Worm (Caenorhabditis elegans) whole organism, young adult: ENCODE results near the gene ncl-1.

ENCODE experiments used
- B0261.1 ChIP-seq: sonication (generic microtip); optimal IDR thresholded peaks from 2 replicates; lab custom pipeline; 2016; ENCODE audit warnings: mild to moderate bottlenecking, missing genetic modification characterization, moderate library complexity, missing compliant biosample characterization
- F52B5.7 ChIP-seq: sonication (generic microtip); optimal IDR thresholded peaks from 2 replicates; lab custom pipeline; 2016; ENCODE audit warnings: mild to moderate bottlenecking, missing genetic modification characterization, missing compliant biosample characterization
- F57C9.4 ChIP-seq: sonication (generic microtip); optimal IDR thresholded peaks from 2 replicates; lab custom pipeline; 2017; ENCODE audit warnings: mild to moderate bottlenecking, missing genetic modification characterization, missing compliant biosample characterization
- K11D2.4 ChIP-seq: fragments of 200-800 bp; sonication (Bioruptor generic); IDR thresholded peaks from 2 replicates; pipeline ENCODE4 v1.3.6; 2022; ENCODE audit warnings: missing genetic modification reagents, missing genetic modification characterization, missing compliant biosample characterization
- K12H6.12 ChIP-seq: fragments of 200-800 bp; sonication (Bioruptor generic); optimal IDR thresholded peaks from 2 replicates; lab custom pipeline; 2018; ENCODE audit warnings: mild to moderate bottlenecking, missing genetic modification characterization, missing compliant biosample characterization
- Y53G8AR.9 ChIP-seq: fragments of 200-800 bp; sonication (Bioruptor generic); conservative IDR thresholded peaks from 2 replicates; pipeline ENCODE4 v1.3.6; 2022; ENCODE audit warnings: missing genetic modification reagents, missing genetic modification characterization, missing compliant biosample characterization
- ZK185.1 ChIP-seq: sonication (generic microtip); optimal IDR thresholded peaks from 2 replicates; lab custom pipeline; 2016; ENCODE audit warnings: mild to moderate bottlenecking, missing genetic modification characterization, missing compliant biosample characterization; ENCODE audit not compliant: poor library complexity, severe bottlenecking
- attf-3 ChIP-seq: fragments of 200-800 bp; sonication (Bioruptor generic); conservative IDR thresholded peaks from 2 replicates; pipeline ENCODE4 v1.3.6; 2022; ENCODE audit warnings: missing genetic modification reagents, missing genetic modification characterization, missing compliant biosample characterization
- attf-5 ChIP-seq: fragments of 200-800 bp; sonication (Bioruptor generic); optimal IDR thresholded peaks from 2 replicates; lab custom pipeline; 2018; ENCODE audit warnings: mild to moderate bottlenecking, missing genetic modification characterization, missing compliant biosample characterization
- bed-1 ChIP-seq: fragments of 200-800 bp; sonication (Bioruptor generic); IDR thresholded peaks from 2 replicates; pipeline ENCODE4 v1.3.6; 2022; ENCODE audit warnings: missing genetic modification reagents, missing genetic modification characterization, missing compliant biosample characterization
- cebp-1 ChIP-seq, 2 experiments: fragments of 200-800 bp in 1 of 2; sonication (Bioruptor generic) in 1 of 2; sonication (generic microtip) in 1 of 2; IDR thresholded peaks in 1 of 2; optimal IDR thresholded peaks in 1 of 2; 2 replicates each; pipeline versions ENCODE4 v1.3.6 to Lab custom; 2017 to 2022; ENCODE audit warnings: missing compliant biosample characterization in 2 of 2, missing genetic modification characterization in 2 of 2, mild to moderate bottlenecking in 1 of 2, missing genetic modification reagents in 1 of 2, moderate library complexity in 1 of 2
- cebp-2 ChIP-seq: fragments of 200-800 bp; sonication (Bioruptor generic); IDR thresholded peaks from 2 replicates; pipeline ENCODE4 v1.3.6; 2022; ENCODE audit warnings: missing genetic modification characterization, missing compliant biosample characterization
- ceh-100 ChIP-seq: fragments of 200-800 bp; sonication (Bioruptor generic); IDR thresholded peaks from 2 replicates; pipeline ENCODE4 v1.3.6; 2022; ENCODE audit warnings: missing genetic modification reagents, missing genetic modification characterization, missing compliant biosample characterization
- egl-18 ChIP-seq: fragments of 200-800 bp; sonication (Bioruptor generic); IDR thresholded peaks from 2 replicates; pipeline ENCODE4 v1.3.6; 2022; ENCODE audit warnings: missing genetic modification reagents, missing genetic modification characterization, missing compliant biosample characterization
- ekl-4 ChIP-seq: fragments of 200-800 bp; sonication (Bioruptor generic); IDR thresholded peaks from 2 replicates; pipeline ENCODE4 v1.3.6; 2022; ENCODE audit warnings: missing genetic modification reagents, missing genetic modification characterization, missing compliant biosample characterization
- let-526 ChIP-seq: fragments of 200-800 bp; sonication (Bioruptor generic); IDR thresholded peaks from 2 replicates; pipeline ENCODE4 v1.3.6; 2022; ENCODE audit warnings: missing genetic modification reagents, missing genetic modification characterization, missing compliant biosample characterization
- let-607 ChIP-seq, 2 experiments: fragments of 200-800 bp in 1 of 2; sonication (Bioruptor generic) in 1 of 2; sonication (generic microtip) in 1 of 2; optimal IDR thresholded peaks; 2 replicates each; lab custom pipeline; 2016 to 2018; ENCODE audit warnings: mild to moderate bottlenecking in 2 of 2, missing compliant biosample characterization in 2 of 2, missing genetic modification characterization in 2 of 2, moderate library complexity in 2 of 2, missing genotype in 1 of 2
- lin-35 ChIP-seq, 3 experiments: fragments of 150-350 bp in 2 of 3; sonication (generic microtip) in 1 of 3; optimal IDR thresholded peaks; 2 replicates each; lab custom pipeline; 2014 to 2018; ENCODE audit warnings: missing biosample characterization in 3 of 3, missing genetic modification characterization in 3 of 3, missing genetic modification reagents in 3 of 3
- lin-54 ChIP-seq: fragments of 200-800 bp; sonication (Bioruptor generic); optimal IDR thresholded peaks from 2 replicates; lab custom pipeline; 2018; ENCODE audit warnings: mild to moderate bottlenecking, missing genetic modification characterization, missing compliant biosample characterization
- madf-8 ChIP-seq: fragments of 200-800 bp; sonication (Bioruptor generic); conservative IDR thresholded peaks from 2 replicates; pipeline ENCODE4 v1.3.6; 2022; ENCODE audit warnings: missing genetic modification reagents, missing genetic modification characterization, missing compliant biosample characterization
- nfya-1 ChIP-seq: sonication (generic microtip); optimal IDR thresholded peaks from 2 replicates; lab custom pipeline; 2017; ENCODE audit warnings: antibody characterized with exemption, missing compliant biosample characterization, missing genetic modification characterization, borderline replicate concordance; ENCODE audit not compliant: insufficient read depth
- nfyb-1 ChIP-seq: fragments of 200-800 bp; sonication (Bioruptor generic); IDR thresholded peaks from 2 replicates; pipeline ENCODE4 v1.3.6; 2022; ENCODE audit warnings: missing genetic modification reagents, missing genetic modification characterization, missing compliant biosample characterization
- nhr-80 ChIP-seq: sonication (generic microtip); optimal IDR thresholded peaks from 2 replicates; lab custom pipeline; 2016; ENCODE audit warnings: missing genetic modification characterization, missing compliant biosample characterization
- rcor-1 ChIP-seq: fragments of 200-800 bp; sonication (Bioruptor generic); IDR thresholded peaks from 2 replicates; pipeline ENCODE4 v1.3.6; 2022; ENCODE audit warnings: missing genetic modification reagents, missing genetic modification characterization, missing compliant biosample characterization
- rec-8 ChIP-seq, 2 experiments: sonication (generic microtip); optimal IDR thresholded peaks; 2 replicates each; lab custom pipeline; 2016; ENCODE audit warnings: mild to moderate bottlenecking in 2 of 2, missing genetic modification characterization in 2 of 2, missing genetic modification reagents in 2 of 2, missing genotype in 2 of 2, missing biosample characterization in 1 of 2, missing compliant biosample characterization in 1 of 2, moderate library complexity in 1 of 2
- repo-1 ChIP-seq: sonication (generic microtip); optimal IDR thresholded peaks from 2 replicates; lab custom pipeline; 2017; ENCODE audit warnings: mild to moderate bottlenecking, missing genetic modification characterization, missing compliant biosample characterization
- rpc-1 ChIP-seq, 2 experiments: fragments of 150-350 bp in 1 of 2; sonication (generic microtip) in 1 of 2; optimal IDR thresholded peaks; 2 replicates each; lab custom pipeline; 2014 to 2018; ENCODE audit warnings: missing biosample characterization in 1 of 2, missing genetic modification characterization in 1 of 2, missing genetic modification reagents in 1 of 2, missing genotype in 1 of 2
- sdz-38 ChIP-seq: sonication (generic microtip); optimal IDR thresholded peaks from 2 replicates; lab custom pipeline; 2016; ENCODE audit warnings: missing genotype, missing genetic modification characterization, missing compliant biosample characterization
- snpc-3.4 ChIP-seq: sonication (generic microtip); optimal IDR thresholded peaks from 2 replicates; lab custom pipeline; 2017; ENCODE audit warnings: missing genetic modification characterization, mild to moderate bottlenecking, missing compliant biosample characterization, antibody characterized with exemption, moderate library complexity, missing genotype, missing genetic modification reagents
- snpc-4 ChIP-seq, 5 experiments: fragments of 150-350 bp in 1 of 5; sonication (generic microtip) in 4 of 5; optimal IDR thresholded peaks; 2 replicates each; lab custom pipeline; 2014 to 2018; ENCODE audit warnings: missing genetic modification characterization in 5 of 5, missing biosample characterization in 3 of 5, antibody characterized with exemption in 2 of 5, mild to moderate bottlenecking in 2 of 5, missing compliant biosample characterization in 2 of 5, missing genotype in 2 of 5, moderate library complexity in 2 of 5, missing genetic modification reagents in 1 of 5
- tlf-1 ChIP-seq: fragments of 200-800 bp; sonication (Bioruptor generic); optimal IDR thresholded peaks from 2 replicates; lab custom pipeline; 2018; ENCODE audit warnings: mild to moderate bottlenecking, missing genetic modification characterization, missing compliant biosample characterization
- xnd-1 ChIP-seq: sonication (generic microtip); optimal IDR thresholded peaks from 2 replicates; lab custom pipeline; 2016; ENCODE audit warnings: missing genotype, missing genetic modification reagents, missing genetic modification characterization, missing compliant biosample characterization

The ncl-1 gene

ce11 chrIII:7729534-7730061 lies 10.1 kb downstream of the ncl-1 start, which contains the start of gene ZK112.4 (continued):
- TF ChIP-seq sdz-38 (no peak), rpc-1 (optimal IDR thresholded peaks at IDR 0.05; lab: Kevin White, UChicago) (no peak), rpc-1 (tag; optimal IDR thresholded peaks at IDR 0.05; lab: Kevin White, UChicago) (no peak), xnd-1 (tag; lab: Kevin White, UChicago) (no peak), nfya-1 (tag; lab: Kevin White, UChicago) (no peak)

ce11 chrIII:7730331-7730730 lies 10.8 kb downstream of the ncl-1 start:
- TF ChIP-seq tlf-1 (peak; percentile 25), K12H6.12 (tag; lab: Kevin White, UChicago) (no peak), ceh-100 (GFP tag; lab: Robert Waterston, UW) (no peak), ZK185.1 (tag; lab: Kevin White, UChicago) (peak; percentile 51), madf-8 (GFP tag; lab: Robert Waterston, UW) (no peak), nhr-80 (tag; lab: Kevin White, UChicago) (peak; percentile 93), snpc-3.4 (tag; lab: Kevin White, UChicago) (no peak), nfyb-1 (peak; percentile 57; the same call in 1 of the 2 replicates), F57C9.4 (no peak), snpc-4 (GFP tag; optimal IDR thresholded peaks at IDR 0.05; lab: Kevin White, UChicago) (no peak), snpc-4 (tag; optimal IDR thresholded peaks at IDR 0.05; lab: Kevin White, UChicago) (no peak), let-526 (GFP tag; lab: Robert Waterston, UW) (no peak), rcor-1 (GFP tag; lab: Robert Waterston, UW) (no peak), attf-3 (GFP tag; lab: Robert Waterston, UW) (no peak), F52B5.7 (tag; lab: Kevin White, UChicago) (no peak), egl-18 (GFP tag; lab: Robert Waterston, UW) (0 out of 2 replicates have a peak, but pooled peaks have one; percentile 31), let-607 (tag; optimal IDR thresholded peaks at IDR 0.05; lab: Kevin White, UChicago) (peak; percentile 14 to 67), sdz-38 (no peak), attf-5 (GFP tag; lab: Kevin White, UChicago) (peak; percentile 2), lin-35 (GFP tag; optimal IDR thresholded peaks at IDR 0.05; lab: Kevin White, UChicago) (no peak)

- no peak for TF ChIP-seq let-526 (GFP tag; lab: Robert Waterston, UW)
- 0 out of 2 replicates have a peak, but pooled peaks have one; percentile 10 for TF ChIP-seq Y53G8AR.9 (GFP tag; lab: Robert Waterston, UW)
- no peak for TF ChIP-seq rpc-1 (optimal IDR thresholded peaks at IDR 0.05; lab: Kevin White, UChicago)
- TF ChIP-seq rpc-1 (tag; optimal IDR thresholded peaks at IDR 0.05; lab: Kevin White, UChicago), result no peak
- TF ChIP-seq nfyb-1, result 0 out of 2 replicates have a peak, but pooled peaks have one; percentile 41
- TF ChIP-seq bed-1 (GFP tag; lab: Robert Waterston, UW), result no peak
- no peak for TF ChIP-seq rec-8 (tag; optimal IDR thresholded peaks at IDR 0.05; lab: Kevin White, UChicago)
- TF ChIP-seq cebp-2, result no peak
- TF ChIP-seq ekl-4 (GFP tag; lab: Robert Waterston, UW), result peak; percentile 29; the same call in 1 of the 2 replicates
- no peak for TF ChIP-seq K11D2.4 (GFP tag; lab: Robert Waterston, UW)
These were observed 11.6 kb downstream of the ncl-1 start for ce11 chrIII:7731085-7731484.

ce11 chrIII:7733563-7733962 lies 14.0 kb downstream of the ncl-1 start:
- TF ChIP-seq F57C9.4 (no peak), B0261.1 (no peak), cebp-1 (GFP tag; IDR thresholded peaks at IDR 0.05; lab: Robert Waterston, UW) (peak; percentile 34; the same call in 1 of the 2 replicates), cebp-1 (tag; optimal IDR thresholded peaks at IDR 0.05; lab: Kevin White, UChicago) (no peak), repo-1 (tag; lab: Kevin White, UChicago) (peak; percentile 30), lin-35 (GFP tag; optimal IDR thresholded peaks at IDR 0.05; lab: Kevin White, UChicago) (no peak), lin-54 (GFP tag; lab: Kevin White, UChicago) (peak; percentile 10), ceh-100 (GFP tag; lab: Robert Waterston, UW) (no peak)
